Worm (Caenorhabditis elegans) whole organism, L2 larva: ENCODE measurements around the gene T08A9.13.

Experiments
- C34F6.9 ChIP-seq: fragments of 150-350 bp; optimal IDR thresholded peaks from 2 replicates; lab custom pipeline; 2014; ENCODE audit warnings: missing biosample characterization, missing genetic modification characterization
- R02D3.7 ChIP-seq: fragments of 150-350 bp; optimal IDR thresholded peaks from 2 replicates; lab custom pipeline; 2014; ENCODE audit warnings: missing biosample characterization, missing genetic modification characterization
- Y55F3AM.14 ChIP-seq: fragments of 200-800 bp; sonication (Bioruptor generic); optimal IDR thresholded peaks from 2 replicates; lab custom pipeline; 2018; ENCODE audit warnings: mild to moderate bottlenecking, missing genetic modification characterization, missing compliant biosample characterization
- ZK546.5 ChIP-seq: sonication (generic microtip); optimal IDR thresholded peaks from 2 replicates; lab custom pipeline; 2017; ENCODE audit warnings: missing biosample characterization, missing genetic modification characterization
- alr-1 ChIP-seq: fragments of 150-350 bp; optimal IDR thresholded peaks from 2 replicates; lab custom pipeline; 2014; ENCODE audit warnings: missing biosample characterization, missing genetic modification characterization
- aly-2 ChIP-seq: fragments of 150-350 bp; optimal IDR thresholded peaks from 2 replicates; lab custom pipeline; 2014; ENCODE audit warnings: missing biosample characterization, missing genetic modification characterization
- ama-1 ChIP-seq: fragments of 150-350 bp; optimal IDR thresholded peaks from 2 replicates; lab custom pipeline; 2018; ENCODE audit warnings: inconsistent platforms
- blmp-1 ChIP-seq: sonication (generic microtip); optimal IDR thresholded peaks from 2 replicates; lab custom pipeline; 2017; ENCODE audit warnings: missing genetic modification characterization, mild to moderate bottlenecking, missing compliant biosample characterization, antibody characterized with exemption, moderate library complexity; ENCODE audit not compliant: insufficient read depth
- ceh-16 ChIP-seq: fragments of 150-350 bp; optimal IDR thresholded peaks from 2 replicates; lab custom pipeline; 2014; ENCODE audit warnings: missing biosample characterization, missing genetic modification characterization
- ceh-82 ChIP-seq: fragments of 150-350 bp; optimal IDR thresholded peaks from 2 replicates; lab custom pipeline; 2014; ENCODE audit warnings: missing biosample characterization, missing genetic modification characterization
- crh-2 ChIP-seq: sonication (generic microtip); optimal IDR thresholded peaks from 2 replicates; lab custom pipeline; 2017; ENCODE audit warnings: missing biosample characterization, missing genetic modification characterization
- dmd-4 ChIP-seq: sonication (generic microtip); optimal IDR thresholded peaks from 2 replicates; lab custom pipeline; 2017; ENCODE audit warnings: missing biosample characterization, missing genetic modification characterization
- egl-27 ChIP-seq: sonication (generic microtip); optimal IDR thresholded peaks from 3 replicates; lab custom pipeline; 2017; ENCODE audit warnings: missing biosample characterization, missing genetic modification reagents, missing genetic modification characterization
- elt-3 ChIP-seq: sonication (generic microtip); optimal IDR thresholded peaks from 2 replicates; lab custom pipeline; 2017; ENCODE audit warnings: missing biosample characterization, missing genetic modification characterization
- fos-1 ChIP-seq: fragments of 150-350 bp; optimal IDR thresholded peaks from 2 replicates; lab custom pipeline; 2014; ENCODE audit warnings: missing biosample characterization, missing genetic modification characterization
- gmeb-1 ChIP-seq: fragments of 150-350 bp; optimal IDR thresholded peaks from 2 replicates; lab custom pipeline; 2014; ENCODE audit warnings: missing biosample characterization, missing genetic modification characterization
- lin-11 ChIP-seq: fragments of 150-350 bp; sonication (generic microtip); optimal IDR thresholded peaks from 2 replicates; lab custom pipeline; 2014; ENCODE audit warnings: missing biosample characterization, missing genetic modification characterization, inconsistent platforms, mixed read lengths
- lin-13 ChIP-seq: fragments of 150-350 bp; optimal IDR thresholded peaks from 2 replicates; lab custom pipeline; 2014; ENCODE audit warnings: missing biosample characterization, missing genetic modification reagents, missing genetic modification characterization
- lin-39 ChIP-seq: fragments of 150-350 bp; optimal IDR thresholded peaks from 2 replicates; lab custom pipeline; 2014; ENCODE audit warnings: missing biosample characterization, missing genetic modification reagents, missing genetic modification characterization
- lsy-2 ChIP-seq, 2 experiments: fragments of 150-350 bp in 1 of 2; sonication (generic microtip) in 1 of 2; optimal IDR thresholded peaks; 2 replicates each; lab custom pipeline; 2014 to 2017; ENCODE audit warnings: missing biosample characterization in 2 of 2, missing genetic modification characterization in 2 of 2
- mab-5 ChIP-seq: fragments of 150-350 bp; optimal IDR thresholded peaks from 2 replicates; lab custom pipeline; 2014; ENCODE audit warnings: missing biosample characterization, missing genetic modification characterization
- mbf-1 ChIP-seq: sonication (generic microtip); optimal IDR thresholded peaks from 2 replicates; lab custom pipeline; 2017; ENCODE audit warnings: missing biosample characterization, missing genetic modification characterization
- mdl-1 ChIP-seq, 2 experiments: fragments of 150-350 bp in 1 of 2; sonication (generic microtip) in 1 of 2; optimal IDR thresholded peaks; 2 replicates each; lab custom pipeline; 2017; ENCODE audit warnings: missing biosample characterization in 2 of 2, missing genetic modification characterization in 2 of 2
- nhr-10 ChIP-seq: sonication (generic microtip); optimal IDR thresholded peaks from 2 replicates; lab custom pipeline; 2017; ENCODE audit warnings: missing biosample characterization, missing genetic modification characterization
- nhr-11 ChIP-seq: fragments of 150-350 bp; optimal IDR thresholded peaks from 2 replicates; lab custom pipeline; 2014; ENCODE audit warnings: missing biosample characterization, missing genetic modification characterization
- nhr-129 ChIP-seq: fragments of 150-350 bp; optimal IDR thresholded peaks from 2 replicates; lab custom pipeline; 2014; ENCODE audit warnings: missing biosample characterization, missing genetic modification characterization
- nhr-21 ChIP-seq: fragments of 150-350 bp; optimal IDR thresholded peaks from 2 replicates; lab custom pipeline; 2014; ENCODE audit warnings: missing biosample characterization, missing genetic modification characterization
- nhr-237 ChIP-seq: fragments of 150-350 bp; optimal IDR thresholded peaks from 2 replicates; lab custom pipeline; 2014; ENCODE audit warnings: missing biosample characterization, missing genetic modification characterization
- nhr-25 ChIP-seq: fragments of 150-350 bp; sonication (generic microtip); optimal IDR thresholded peaks from 3 replicates; lab custom pipeline; 2014; ENCODE audit warnings: missing biosample characterization, missing genetic modification characterization
- nhr-6 ChIP-seq: fragments of 150-350 bp; optimal IDR thresholded peaks from 2 replicates; lab custom pipeline; 2014; ENCODE audit warnings: missing biosample characterization, missing genetic modification characterization
- nhr-77 ChIP-seq: fragments of 150-350 bp; optimal IDR thresholded peaks from 2 replicates; lab custom pipeline; 2014; ENCODE audit warnings: missing biosample characterization, missing genetic modification characterization
- peb-1 ChIP-seq: fragments of 150-350 bp; optimal IDR thresholded peaks from 2 replicates; lab custom pipeline; 2014; ENCODE audit warnings: missing biosample characterization, missing genetic modification characterization
- sem-4 ChIP-seq: fragments of 150-350 bp; optimal IDR thresholded peaks from 2 replicates; lab custom pipeline; 2014; ENCODE audit warnings: missing biosample characterization, missing genetic modification reagents, missing genetic modification characterization
- skn-1 ChIP-seq: sonication (generic microtip); optimal IDR thresholded peaks from 2 replicates; lab custom pipeline; 2017; ENCODE audit warnings: missing biosample characterization, missing genetic modification characterization
- sma-3 ChIP-seq: sonication (generic microtip); optimal IDR thresholded peaks from 2 replicates; lab custom pipeline; 2016; ENCODE audit warnings: missing genetic modification reagents, missing genetic modification characterization, missing compliant biosample characterization
- sma-9 ChIP-seq, 2 experiments: fragments of 150-350 bp in 1 of 2; sonication (generic microtip) in 1 of 2; optimal IDR thresholded peaks; 2 replicates each; lab custom pipeline; 2014 to 2016; ENCODE audit warnings: missing genetic modification characterization in 2 of 2, mild to moderate bottlenecking in 1 of 2, missing biosample characterization in 1 of 2, missing compliant biosample characterization in 1 of 2, missing genetic modification reagents in 1 of 2, moderate library complexity in 1 of 2
- snpc-4 ChIP-seq: fragments of 150-350 bp; optimal IDR thresholded peaks from 2 replicates; lab custom pipeline; 2014; ENCODE audit warnings: missing biosample characterization, missing genetic modification characterization
- unc-39 ChIP-seq: fragments of 150-350 bp; optimal IDR thresholded peaks from 2 replicates; lab custom pipeline; 2014; ENCODE audit warnings: missing biosample characterization, missing genetic modification characterization
- unc-55 ChIP-seq: fragments of 150-350 bp; sonication (generic microtip); optimal IDR thresholded peaks from 3 replicates; lab custom pipeline; 2014; ENCODE audit warnings: missing biosample characterization, missing genetic modification reagents, missing genetic modification characterization
- unc-62 ChIP-seq: fragments of 150-350 bp; optimal IDR thresholded peaks from 2 replicates; lab custom pipeline; 2014; ENCODE audit warnings: missing biosample characterization, missing genetic modification reagents, missing genetic modification characterization
- zag-1 ChIP-seq: fragments of 150-350 bp; optimal IDR thresholded peaks from 2 replicates; lab custom pipeline; 2014; ENCODE audit warnings: missing biosample characterization, missing genetic modification characterization
- ztf-1 ChIP-seq: fragments of 200-800 bp; sonication (Bioruptor generic); conservative IDR thresholded peaks from 2 replicates; pipeline ENCODE4 v1.3.6; 2022; ENCODE audit warnings: missing genetic modification characterization, missing compliant biosample characterization
- ztf-11 ChIP-seq: sonication (generic microtip); optimal IDR thresholded peaks from 2 replicates; lab custom pipeline; 2017; ENCODE audit warnings: missing biosample characterization, missing genetic modification characterization
- ztf-4 ChIP-seq: fragments of 150-350 bp; optimal IDR thresholded peaks from 2 replicates; lab custom pipeline; 2014; ENCODE audit warnings: missing biosample characterization, missing genetic modification characterization

Gene T08A9.13

DNA sequence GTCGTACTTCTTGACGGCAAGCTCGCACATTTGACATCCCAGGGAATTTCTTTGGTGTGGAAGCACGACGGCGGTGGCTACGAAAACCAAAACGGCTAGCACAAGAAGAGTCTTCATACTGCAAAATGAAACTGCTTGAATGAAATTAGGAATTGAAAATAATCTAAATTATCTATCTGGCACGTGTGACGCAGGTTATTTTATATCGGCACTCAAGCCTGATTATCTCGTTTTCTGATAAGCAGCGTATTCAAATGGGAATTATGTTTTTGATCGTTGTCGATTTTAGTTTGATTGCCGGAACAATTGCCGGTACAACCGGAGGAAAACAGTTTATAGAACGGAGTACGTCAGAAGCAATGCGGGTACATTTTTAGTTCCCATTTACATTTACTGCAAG lies 3.6 kb downstream of the T08A9.13 start, which contains the start of gene spp-4:
TSS of gene spp-4 (minus strand) at position 118 of the 400 bp plus-strand sequence.
- peak; percentile 27 for TF ChIP-seq sma-9 (GFP tag; optimal IDR thresholded peaks at IDR 0.05; lab: Kevin White, UChicago)
- TF ChIP-seq sma-9 (tag; optimal IDR thresholded peaks at IDR 0.05; lab: Kevin White, UChicago), result no peak
- no peak for TF ChIP-seq nhr-77 (tag; lab: Kevin White, UChicago)
- no peak for TF ChIP-seq lin-39 (tag; lab: Kevin White, UChicago)
- no peak for TF ChIP-seq nhr-237
- TF ChIP-seq ztf-11 (tag; lab: Kevin White, UChicago), result no peak
- TF ChIP-seq snpc-4 (tag; lab: Kevin White, UChicago), result no peak
- TF ChIP-seq nhr-129 (tag; lab: Kevin White, UChicago), result no peak
- no peak for TF ChIP-seq sma-3 (GFP tag; lab: Kevin White, UChicago)
- TF ChIP-seq lin-13 (GFP tag; lab: Kevin White, UChicago), result no peak
- peak; percentile 3 for TF ChIP-seq fos-1 (tag; lab: Kevin White, UChicago)
- no peak for TF ChIP-seq C34F6.9 (tag; lab: Kevin White, UChicago)

ce11 chrX:7316485-7317391 lies 5.5 kb downstream of the T08A9.13 start, which contains the start of the genes spp-2 and spp-6:
spp-2 (minus strand) TSS chrX:7316818.
spp-6 (plus strand) TSS chrX:7317341.
- TF ChIP-seq gmeb-1 (peak; percentile 10), sma-9 (GFP tag; optimal IDR thresholded peaks at IDR 0.05; lab: Kevin White, UChicago) (peak; percentile 2), sma-9 (tag; optimal IDR thresholded peaks at IDR 0.05; lab: Kevin White, UChicago) (no peak), ama-1 (lab: Kevin White, UChicago) (peak; percentile 60), nhr-6 (tag; lab: Kevin White, UChicago) (no peak), mdl-1 (tag; optimal IDR thresholded peaks at IDR 0.05; lab: Kevin White, UChicago) (no peak), snpc-4 (tag; lab: Kevin White, UChicago) (no peak), dmd-4 (tag; lab: Kevin White, UChicago) (no peak), ztf-4 (tag; lab: Kevin White, UChicago) (no peak), skn-1 (tag; lab: Kevin White, UChicago) (peak; percentile 61), fos-1 (tag; lab: Kevin White, UChicago) (peak; percentile 53), crh-2 (tag; lab: Kevin White, UChicago) (peak; percentile 22), lin-13 (GFP tag; lab: Kevin White, UChicago) (no peak)

DNA sequence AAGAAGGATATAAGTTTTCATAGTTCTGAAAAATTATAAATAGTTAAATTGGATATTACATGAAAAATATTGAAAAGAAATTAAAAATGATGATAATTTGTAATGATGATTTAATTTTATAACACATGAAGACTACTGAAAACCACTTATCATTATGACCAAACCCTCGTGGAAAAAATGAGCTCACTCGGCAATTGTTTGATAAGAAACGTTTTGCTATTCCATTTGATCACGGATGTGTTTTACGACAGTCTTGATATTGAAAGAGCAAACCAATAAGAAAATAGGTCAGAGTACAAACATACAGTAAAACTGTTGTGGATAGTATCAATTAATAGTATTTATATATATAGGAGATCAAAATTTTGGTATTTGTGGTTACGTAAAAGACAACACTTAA lies 6.9 kb downstream of the T08A9.13 start, which contains the start of gene spp-3:
TSS of gene spp-3 (minus strand) at position 25 of the 400 bp plus-strand sequence.
- TF ChIP-seq nhr-25 (tag; lab: Kevin White, UChicago), result no peak
- no peak for TF ChIP-seq mab-5 (tag; lab: Kevin White, UChicago)
- no peak for TF ChIP-seq ztf-1 (GFP tag; lab: Robert Waterston, UW)
- no peak for TF ChIP-seq ama-1 (lab: Kevin White, UChicago)
- TF ChIP-seq nhr-237, result no peak
- peak; percentile 95 for TF ChIP-seq fos-1 (tag; lab: Kevin White, UChicago)
- no peak for TF ChIP-seq peb-1 (tag; lab: Kevin White, UChicago)
- TF ChIP-seq unc-39 (tag; lab: Kevin White, UChicago), result no peak
- no peak for TF ChIP-seq lin-13 (GFP tag; lab: Kevin White, UChicago)
- TF ChIP-seq aly-2 (tag; lab: Kevin White, UChicago), result no peak
- no peak for TF ChIP-seq Y55F3AM.14 (GFP tag; lab: Kevin White, UChicago)
- no peak for TF ChIP-seq mbf-1 (tag; lab: Kevin White, UChicago)
- TF ChIP-seq unc-62, result no peak
- no peak for TF ChIP-seq nhr-11 (tag; lab: Kevin White, UChicago)
- TF ChIP-seq nhr-21 (tag; lab: Kevin White, UChicago), result no peak
- peak; percentile 64 for TF ChIP-seq sma-9 (GFP tag; optimal IDR thresholded peaks at IDR 0.05; lab: Kevin White, UChicago)
- TF ChIP-seq sma-9 (tag; optimal IDR thresholded peaks at IDR 0.05; lab: Kevin White, UChicago), result no peak
- TF ChIP-seq nhr-77 (tag; lab: Kevin White, UChicago), result no peak
- TF ChIP-seq sem-4 (tag; lab: Kevin White, UChicago), result no peak
- TF ChIP-seq elt-3, result no peak
- TF ChIP-seq zag-1 (tag; lab: Kevin White, UChicago), result no peak
- TF ChIP-seq lin-11 (tag; lab: Kevin White, UChicago), result no peak
- no peak for TF ChIP-seq ZK546.5
- no peak for TF ChIP-seq C34F6.9 (tag; lab: Kevin White, UChicago)
- TF ChIP-seq blmp-1 (tag; lab: Kevin White, UChicago), result no peak
- TF ChIP-seq ceh-82 (tag; lab: Kevin White, UChicago), result no peak
- TF ChIP-seq nhr-10 (tag; lab: Kevin White, UChicago), result no peak
- TF ChIP-seq nhr-129 (tag; lab: Kevin White, UChicago), result no peak
- no peak for TF ChIP-seq ceh-16 (tag; lab: Kevin White, UChicago)
- no peak for TF ChIP-seq unc-55
- TF ChIP-seq dmd-4 (tag; lab: Kevin White, UChicago), result no peak
- TF ChIP-seq lsy-2 (tag; optimal IDR thresholded peaks at IDR 0.05; lab: Kevin White, UChicago), result peak in 1 of 2 experiments; percentile 18
- no peak for TF ChIP-seq lin-39 (tag; lab: Kevin White, UChicago)
- no peak for TF ChIP-seq nhr-6 (tag; lab: Kevin White, UChicago)
- TF ChIP-seq crh-2 (tag; lab: Kevin White, UChicago), result peak; percentile 43
- TF ChIP-seq egl-27 (tag; lab: Kevin White, UChicago), result no peak
- TF ChIP-seq ztf-11 (tag; lab: Kevin White, UChicago), result no peak
- peak in 1 of 2 experiments; percentile 3 for TF ChIP-seq mdl-1 (tag; optimal IDR thresholded peaks at IDR 0.05; lab: Kevin White, UChicago)
- peak; percentile 89 for TF ChIP-seq skn-1 (tag; lab: Kevin White, UChicago)
- TF ChIP-seq R02D3.7, result no peak
- no peak for TF ChIP-seq alr-1 (tag; lab: Kevin White, UChicago)
